Worm (Caenorhabditis elegans): ENCODE data around the gene C28G1.6.

ce11 chrX:8879349-8879748 is 48.3 kb upstream of the C28G1.6 start, which contains the start of gene C06E2.2:
- TF ChIP-seq mdl-1 (tag; optimal IDR thresholded peaks at IDR 0.05) (no peak), dpl-1 (GFP tag; optimal IDR thresholded peaks at IDR 0.05) (no peak), sptf-1 (tag; optimal IDR thresholded peaks at IDR 0.05) (no peak)
